Worm (Caenorhabditis elegans): Measurements from ENCODE around the gene fbxa-164.

The fbxa-164 gene

DNA sequence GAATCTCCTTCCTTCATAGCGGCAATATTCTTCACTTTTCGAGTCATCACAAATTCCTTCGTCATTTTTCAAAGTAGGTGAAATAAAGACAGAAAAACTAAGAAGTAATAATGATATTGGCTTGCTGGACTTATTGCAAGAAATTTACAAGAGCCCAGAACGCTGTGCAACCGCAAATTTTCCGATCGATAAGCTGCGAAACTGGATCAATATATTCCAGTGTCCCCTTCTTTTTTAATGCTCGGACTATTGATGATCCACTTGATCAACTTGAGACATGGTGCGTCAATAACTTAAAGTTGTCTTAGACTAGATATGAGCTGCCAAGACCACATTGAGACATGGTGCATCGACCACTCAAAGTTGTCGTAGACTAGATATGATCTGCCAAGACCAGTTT lies 7.8 kb downstream of the fbxa-164 start, which contains the start of gene bath-33:
Gene bath-33, minus strand, starts transcription at position 101 of the 400 bp plus-strand sequence.
- TF ChIP-seq nhr-10 (tag; optimal IDR thresholded peaks at IDR 0.05) (no peak), jun-1 (tag; optimal IDR thresholded peaks at IDR 0.05) (no peak), ceh-62 (tag; optimal IDR thresholded peaks at IDR 0.05) (no peak), hlh-30 (tag; optimal IDR thresholded peaks at IDR 0.05; ENCODE audit: insufficient read depth) (no peak), dmd-6 (GFP tag; IDR thresholded peaks at IDR 0.05) (no peak), duxl-1 (tag; optimal IDR thresholded peaks at IDR 0.05; ENCODE audit: poor library complexity) (no peak), fos-1 (tag; optimal IDR thresholded peaks at IDR 0.05) (no peak), lin-15B (tag; optimal IDR thresholded peaks at IDR 0.05) (no peak), nhr-111 (GFP tag; optimal IDR thresholded peaks at IDR 0.05) (no peak), spr-3 (GFP tag; optimal IDR thresholded peaks at IDR 0.05) (no peak), ceh-20 (GFP tag; IDR thresholded peaks at IDR 0.05) (no peak), tag-97 (GFP tag; IDR thresholded peaks at IDR 0.05) (no peak), zip-11 (GFP tag; IDR thresholded peaks at IDR 0.05) (no peak), ama-1 (optimal IDR thresholded peaks at IDR 0.05) (no peak)

DNA sequence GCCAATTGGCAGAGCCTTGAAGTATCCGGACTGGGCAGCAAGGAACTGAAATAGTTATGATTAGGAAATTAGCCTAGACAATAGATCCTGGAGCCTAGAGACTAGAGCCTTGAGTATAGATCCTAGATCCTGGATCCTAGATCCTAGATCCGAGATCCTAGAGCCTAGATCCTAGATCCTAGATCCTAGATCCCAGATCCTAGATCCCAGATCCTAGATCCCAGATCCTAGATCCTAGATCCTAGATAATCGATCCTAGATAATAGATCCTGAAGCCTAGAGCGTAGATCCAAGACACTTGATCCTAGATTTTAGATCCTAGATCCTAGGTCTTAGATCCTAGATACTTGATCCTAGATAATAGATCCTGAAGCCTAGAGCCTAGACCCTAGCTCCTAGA lies 8.9 kb downstream of the fbxa-164 start:
- TF ChIP-seq Y105C5A.15 (GFP tag; IDR thresholded peaks at IDR 0.05) (no peak), dmd-9 (GFP tag; IDR thresholded peaks at IDR 0.05) (no peak), hif-1 (tag; optimal IDR thresholded peaks at IDR 0.05) (no peak)

DNA sequence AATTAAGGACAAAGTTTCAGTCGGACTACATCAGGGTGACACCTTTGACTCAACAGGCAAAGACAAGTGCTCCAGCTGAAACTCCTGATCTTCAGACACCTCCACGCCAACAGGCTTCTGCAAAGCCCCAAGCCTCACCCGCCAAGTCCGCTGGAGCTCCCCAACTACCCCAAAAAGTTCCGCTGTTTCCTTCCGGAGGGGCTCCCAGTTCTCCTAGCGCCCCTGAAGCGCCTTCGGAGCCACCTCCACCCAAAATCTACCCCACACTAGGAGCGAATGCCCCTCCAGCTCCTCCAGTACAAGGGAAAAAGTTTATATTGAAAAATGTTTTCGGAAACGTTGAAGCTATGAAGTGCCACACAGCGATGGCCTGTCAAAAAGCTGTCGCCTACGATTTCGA lies 10.8 kb downstream of the fbxa-164 start:
- TF ChIP-seq set-16 (GFP tag; IDR thresholded peaks at IDR 0.05) (peak; percentile 84), nhr-102 (tag; optimal IDR thresholded peaks at IDR 0.05) (no peak), ces-1 (GFP tag; optimal IDR thresholded peaks at IDR 0.05) (no peak), cey-2 (tag; optimal IDR thresholded peaks at IDR 0.05; ENCODE audit: borderline replicate concordance, insufficient read depth) (no peak)

DNA sequence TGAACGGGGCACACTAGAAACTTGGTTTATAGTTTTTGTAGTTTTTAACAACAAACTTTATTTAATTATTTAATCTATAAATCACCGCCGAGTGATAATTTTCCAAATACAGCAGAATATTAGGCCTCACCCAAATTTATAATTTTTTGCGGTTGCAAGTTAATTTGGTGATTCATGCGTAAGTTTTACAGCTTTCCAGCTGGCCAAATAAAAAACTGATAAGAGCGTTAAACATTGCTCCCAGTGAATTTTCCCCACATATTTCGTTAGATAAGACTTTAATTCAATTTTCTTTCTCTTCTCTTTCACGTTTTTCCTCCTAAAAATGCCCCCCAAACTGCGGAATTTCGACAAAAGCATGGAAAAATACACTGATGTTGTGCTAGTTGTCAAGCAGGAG lies 12.4 kb downstream of the fbxa-164 start, which contains the start of gene bath-47:
Gene bath-47, plus strand, starts transcription at position 305 of the 400 bp plus-strand sequence.
- TF ChIP-seq daf-19 (GFP tag; conservative IDR thresholded peaks at IDR 0.05) = no peak
- TF ChIP-seq jun-1 (tag; optimal IDR thresholded peaks at IDR 0.05) = no peak
- no peak for TF ChIP-seq mdl-1 (tag; optimal IDR thresholded peaks at IDR 0.05)

DNA sequence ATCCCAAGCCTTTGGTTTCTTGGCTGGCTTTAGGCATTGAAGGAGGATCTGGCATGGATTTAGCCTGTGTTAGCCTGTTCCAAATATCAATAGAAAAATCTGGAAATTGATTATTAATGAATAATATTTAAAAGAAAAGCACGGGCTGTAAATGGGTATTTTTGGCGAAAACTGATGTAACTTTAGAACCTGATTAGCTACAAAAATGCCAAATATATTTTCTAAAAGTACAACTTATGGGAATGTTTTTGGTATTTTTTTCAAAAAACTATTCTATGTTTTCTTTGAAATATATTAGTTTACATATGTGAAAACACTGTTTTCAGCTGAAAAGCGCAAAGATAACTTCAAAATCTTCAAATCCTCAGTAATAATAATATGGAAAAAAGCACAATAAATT lies 13.2 kb downstream of the fbxa-164 start, which contains the start of gene bath-26:
Gene bath-26, minus strand, starts transcription at position 101 of the 400 bp plus-strand sequence.
- TF ChIP-seq F37D6.2 (tag; optimal IDR thresholded peaks at IDR 0.05) (no peak), tra-1 (GFP tag; IDR thresholded peaks at IDR 0.05) (no peak), unc-62 (GFP tag; optimal IDR thresholded peaks at IDR 0.05 in 1 of 2) (peak in 1 of 2 experiments; percentile 30), unc-62 (tag; optimal IDR thresholded peaks at IDR 0.05) (no peak), F10B5.3 (tag; optimal IDR thresholded peaks at IDR 0.05) (no peak), lsy-2 (tag; optimal IDR thresholded peaks at IDR 0.05) (no peak)

DNA sequence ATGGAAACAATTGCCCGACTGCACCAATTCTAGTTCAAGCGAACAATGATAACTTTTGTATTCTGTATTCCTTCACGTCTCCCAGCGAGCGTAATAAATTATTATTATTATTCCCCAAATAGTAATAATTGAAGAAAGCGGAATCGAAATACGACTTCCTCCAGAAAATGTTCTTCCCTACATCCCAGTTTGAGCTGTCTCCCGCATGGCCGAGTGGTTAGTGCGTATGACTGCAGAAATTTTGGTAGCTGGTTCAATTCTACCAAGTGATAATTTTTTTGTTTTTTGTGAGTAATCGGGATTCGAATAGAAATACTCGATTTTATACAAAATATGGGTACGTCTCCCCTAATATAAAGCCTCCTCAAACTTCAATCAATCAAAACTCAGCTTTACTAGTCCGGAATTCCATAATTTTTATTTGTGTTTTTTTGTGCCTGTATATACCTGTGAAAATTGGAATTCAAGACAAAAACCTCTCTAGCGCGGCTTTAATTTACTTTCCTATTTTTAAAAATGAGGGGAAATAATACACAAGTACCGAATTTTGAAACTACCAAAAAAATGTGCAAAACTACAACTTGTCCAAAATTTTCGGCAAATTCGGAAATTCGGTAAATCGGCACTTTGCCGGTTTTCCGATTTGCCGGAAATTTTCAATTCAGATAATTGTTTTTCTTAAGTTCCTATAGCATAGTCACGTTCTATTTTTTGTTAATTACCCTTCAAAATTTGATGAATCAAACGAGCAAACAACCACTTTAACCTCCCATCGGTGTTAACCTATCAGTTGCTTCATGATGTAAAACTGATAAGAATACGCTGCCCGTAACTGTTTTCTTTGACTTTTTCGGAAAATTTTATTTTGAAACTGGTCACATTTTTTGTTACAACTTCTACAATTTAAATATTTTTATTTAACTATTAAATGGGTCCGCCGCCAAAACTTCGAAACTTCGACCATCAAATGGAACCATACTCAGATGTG lies 16.5 kb downstream of the fbxa-164 start, which contains the start of gene bath-46:
Gene bath-46, plus strand, starts transcription at position 806 of the 988 bp plus-strand sequence.
- peak; percentile 90 for TF ChIP-seq pqm-1 (tag; optimal IDR thresholded peaks at IDR 0.05)
- no peak for TF ChIP-seq daf-16 (GFP tag; optimal IDR thresholded peaks at IDR 0.05)
- peak; percentile 68 for TF ChIP-seq daf-16 (tag; optimal IDR thresholded peaks at IDR 0.05)
- 0 out of 2 replicates have a peak, but pooled peaks have one; percentile 35 for TF ChIP-seq Y105C5A.15 (GFP tag; IDR thresholded peaks at IDR 0.05)
- TF ChIP-seq ztf-7 (tag; optimal IDR thresholded peaks at IDR 0.05) = no peak
- TF ChIP-seq lsy-2 (tag; optimal IDR thresholded peaks at IDR 0.05) = no peak
- TF ChIP-seq arid-1 (GFP tag; conservative IDR thresholded peaks at IDR 0.05) = 0 out of 2 replicates have a peak, but pooled peaks have one; percentile 8
- TF ChIP-seq mxl-2 (GFP tag; conservative IDR thresholded peaks at IDR 0.05) = no peak
- peak; percentile 56; the same call in 1 of the 2 replicates for TF ChIP-seq egl-43 (GFP tag; IDR thresholded peaks at IDR 0.05)
- peak; percentile 75 for TF ChIP-seq lim-7 (GFP tag; IDR thresholded peaks at IDR 0.05)
- no peak for TF ChIP-seq aly-2 (tag; optimal IDR thresholded peaks at IDR 0.05)
- TF ChIP-seq hlh-11 (tag; optimal IDR thresholded peaks at IDR 0.05) = peak; percentile 48
- TF ChIP-seq ceh-82 (tag; optimal IDR thresholded peaks at IDR 0.05) = no peak
- peak; percentile 48; the same call in 1 of the 2 replicates for TF ChIP-seq vab-7 (GFP tag; IDR thresholded peaks at IDR 0.05)
